Fruit fly (Drosophila melanogaster) whole organism, embryonic: ENCODE results near the gene dsd.
A peak's percentile ranks its signal among the peaks of the same experiment; 100 is the strongest.

ENCODE experiments used
- Asciz ChIP-seq: fragments of 200-800 bp; sonication (Bioruptor generic); optimal IDR thresholded peaks from 2 replicates; lab custom pipeline; 2017; ENCODE audit warnings: missing biosample characterization, mild to moderate bottlenecking, missing genetic modification characterization, missing genetic modification reagents
- CG10366 ChIP-seq: fragments of 200-800 bp; sonication (Bioruptor generic); IDR thresholded peaks from 2 replicates; pipeline ENCODE4 v1.3.6; 2022; ENCODE audit warnings: missing biosample characterization, missing genetic modification characterization
- CG11247 ChIP-seq: fragments of 200-800 bp; sonication (Bioruptor generic); IDR thresholded peaks from 2 replicates; pipeline ENCODE4 v1.3.6; 2022; ENCODE audit warnings: missing biosample characterization, missing genetic modification characterization
- CG11456 ChIP-seq: fragments of 200-800 bp; sonication (Bioruptor generic); IDR thresholded peaks from 3 replicates; pipeline ENCODE4 v1.3.6; 2022; ENCODE audit warnings: missing biosample characterization, missing genetic modification characterization
- CG12942 ChIP-seq: fragments of 200-800 bp; sonication (Bioruptor generic); optimal IDR thresholded peaks from 3 replicates; lab custom pipeline; 2016; ENCODE audit warnings: missing biosample characterization, missing genetic modification characterization
- CG13287 ChIP-seq: fragments of 200-800 bp; sonication (Bioruptor generic); IDR thresholded peaks from 2 replicates; pipeline ENCODE4 v1.3.6; 2022; ENCODE audit warnings: missing biosample characterization, missing genetic modification characterization; ENCODE audit not compliant: partially characterized antibody
- CG15073 ChIP-seq: fragments of 200-800 bp; sonication (Bioruptor generic); optimal IDR thresholded peaks from 2 replicates; lab custom pipeline; 2016; ENCODE audit warnings: missing biosample characterization, missing genetic modification characterization
- CG17361 ChIP-seq: fragments of 200-800 bp; sonication (Bioruptor generic); IDR thresholded peaks from 3 replicates; pipeline ENCODE4 v1.3.6; 2022; ENCODE audit warnings: missing biosample characterization, missing genetic modification characterization
- CG17802 ChIP-seq: fragments of 200-800 bp; sonication (Bioruptor generic); optimal IDR thresholded peaks from 2 replicates; lab custom pipeline; 2018; ENCODE audit warnings: missing biosample characterization, mild to moderate bottlenecking, missing genetic modification characterization, moderate library complexity
- CG17912 ChIP-seq: fragments of 200-800 bp; sonication (Bioruptor generic); optimal IDR thresholded peaks from 2 replicates; lab custom pipeline; 2018; ENCODE audit warnings: missing biosample characterization, mild to moderate bottlenecking, missing genetic modification characterization
- CG18011 ChIP-seq: fragments of 200-800 bp; sonication (Bioruptor generic); optimal IDR thresholded peaks from 2 replicates; lab custom pipeline; 2017; ENCODE audit warnings: missing biosample characterization, missing genetic modification characterization, mild to moderate bottlenecking, moderate library complexity, missing genotype
- CG18599 ChIP-seq: fragments of 200-800 bp; sonication (Bioruptor generic); optimal IDR thresholded peaks from 3 replicates; lab custom pipeline; 2017; ENCODE audit warnings: missing biosample characterization, missing genetic modification characterization, mild to moderate bottlenecking, moderate library complexity, missing genetic modification reagents
- CG2875 ChIP-seq: fragments of 200-800 bp; sonication (Bioruptor generic); optimal IDR thresholded peaks from 2 replicates; lab custom pipeline; 2017; ENCODE audit warnings: missing biosample characterization, mild to moderate bottlenecking, missing genetic modification characterization, missing genetic modification reagents
- CG30403 ChIP-seq: fragments of 200-800 bp; sonication (Bioruptor generic); optimal IDR thresholded peaks from 3 replicates; lab custom pipeline; 2016; ENCODE audit warnings: missing biosample characterization, missing genetic modification characterization
- CG34422 ChIP-seq: fragments of 200-800 bp; sonication (Bioruptor generic); IDR thresholded peaks from 3 replicates; pipeline ENCODE4 v1.3.6; 2022; ENCODE audit warnings: missing biosample characterization, missing genetic modification characterization
- CG3847 ChIP-seq: fragments of 200-800 bp; sonication (Bioruptor generic); IDR thresholded peaks from 2 replicates; pipeline ENCODE4 v1.3.6; 2022; ENCODE audit warnings: missing biosample characterization, missing genetic modification characterization
- CG4424 ChIP-seq: fragments of 200-800 bp; sonication (Bioruptor generic); optimal IDR thresholded peaks from 3 replicates; lab custom pipeline; 2016; ENCODE audit warnings: missing biosample characterization, missing genetic modification characterization
- CG4730 ChIP-seq: fragments of 200-800 bp; sonication (Bioruptor generic); IDR thresholded peaks from 2 replicates; pipeline ENCODE4 v1.3.6; 2022; ENCODE audit warnings: missing biosample characterization, missing genetic modification characterization
- CG8944 ChIP-seq: fragments of 200-800 bp; sonication (Bioruptor generic); optimal IDR thresholded peaks from 3 replicates; lab custom pipeline; 2016; ENCODE audit warnings: missing biosample characterization, missing genetic modification characterization
- CG9215 ChIP-seq: fragments of 200-800 bp; sonication (Bioruptor generic); IDR thresholded peaks from 2 replicates; pipeline ENCODE4 v1.3.6; 2022; ENCODE audit warnings: missing biosample characterization, missing genetic modification characterization
- CG9876 ChIP-seq: fragments of 200-800 bp; sonication (Bioruptor generic); optimal IDR thresholded peaks from 2 replicates; lab custom pipeline; 2016; ENCODE audit warnings: missing biosample characterization, missing genetic modification characterization
- Chrac-16 ChIP-seq: fragments of 200-800 bp; sonication (Bioruptor generic); optimal IDR thresholded peaks from 3 replicates; lab custom pipeline; 2016; ENCODE audit warnings: missing biosample characterization, missing genetic modification characterization
- E2f1 ChIP-seq: fragments of 200-800 bp; sonication (Bioruptor generic); IDR thresholded peaks from 2 replicates; pipeline ENCODE4 v1.3.6; 2022; ENCODE audit warnings: missing biosample characterization, missing genetic modification characterization
- Elba2 ChIP-seq: fragments of 200-800 bp; sonication (Bioruptor generic); optimal IDR thresholded peaks from 3 replicates; lab custom pipeline; 2016; ENCODE audit warnings: missing biosample characterization, missing genetic modification characterization
- GATAe ChIP-seq: fragments of 200-800 bp; sonication (Bioruptor generic); conservative IDR thresholded peaks from 2 replicates; pipeline ENCODE4 v1.3.6; 2022; ENCODE audit warnings: missing biosample characterization, missing genetic modification characterization
- HLHmδ ChIP-seq: fragments of 200-800 bp; sonication (Bioruptor generic); optimal IDR thresholded peaks from 2 replicates; lab custom pipeline; 2018; ENCODE audit warnings: missing biosample characterization, mild to moderate bottlenecking, missing genetic modification characterization, moderate library complexity
- HmgZ ChIP-seq: fragments of 200-800 bp; sonication (Bioruptor generic); optimal IDR thresholded peaks from 2 replicates; lab custom pipeline; 2018; ENCODE audit warnings: missing biosample characterization, mild to moderate bottlenecking, missing genetic modification characterization
- Hmr ChIP-seq: fragments of 200-800 bp; sonication (Bioruptor generic); optimal IDR thresholded peaks from 3 replicates; lab custom pipeline; 2017; ENCODE audit warnings: mild to moderate bottlenecking, missing biosample characterization, missing genetic modification reagents, missing genetic modification characterization
- Mes4 ChIP-seq: fragments of 200-800 bp; sonication (Bioruptor generic); optimal IDR thresholded peaks from 2 replicates; lab custom pipeline; 2016; ENCODE audit warnings: missing biosample characterization, missing genetic modification characterization
- NK7.1 ChIP-seq: fragments of 200-800 bp; sonication (Bioruptor generic); optimal IDR thresholded peaks from 3 replicates; lab custom pipeline; 2016; ENCODE audit warnings: missing biosample characterization, missing genetic modification characterization
- Ptx1 ChIP-seq: fragments of 200-800 bp; sonication (Bioruptor generic); IDR thresholded peaks from 2 replicates; pipeline ENCODE4 v1.3.6; 2022; ENCODE audit warnings: missing biosample characterization, missing genetic modification characterization
- Spps ChIP-seq: fragments of 200-800 bp; sonication (Bioruptor generic); optimal IDR thresholded peaks from 2 replicates; lab custom pipeline; 2018; ENCODE audit warnings: missing biosample characterization, mild to moderate bottlenecking, missing genetic modification characterization
- Sry-δ ChIP-seq: fragments of 200-800 bp; sonication (Bioruptor generic); optimal IDR thresholded peaks from 2 replicates; lab custom pipeline; 2016; ENCODE audit warnings: missing biosample characterization, missing genetic modification characterization
- Taf1 ChIP-seq: fragments of 200-800 bp; sonication (Bioruptor generic); IDR thresholded peaks from 2 replicates; pipeline ENCODE4 v1.3.6; 2022; ENCODE audit warnings: missing biosample characterization, missing genetic modification characterization
- Trl ChIP-seq, 3 experiments: fragments of >200 bp in 2 of 3; fragments of 200-800 bp in 1 of 3; sonication (Bioruptor generic) in 1 of 3; optimal IDR thresholded peaks; 2 replicates in 1 of 3; 3 replicates in 2 of 3; lab custom pipeline; 2016 to 2017; ENCODE audit warnings: missing biosample characterization in 1 of 3, missing genetic modification characterization in 1 of 3
- abd-A ChIP-seq: fragments of 200-800 bp; sonication (Bioruptor generic); optimal IDR thresholded peaks from 3 replicates; lab custom pipeline; 2019; ENCODE audit warnings: missing biosample characterization, mild to moderate bottlenecking, missing genetic modification characterization, moderate library complexity
- az2 ChIP-seq: fragments of 200-800 bp; sonication (Bioruptor generic); optimal IDR thresholded peaks from 3 replicates; lab custom pipeline; 2016; ENCODE audit warnings: missing biosample characterization, missing genetic modification characterization
- bsh ChIP-seq, 2 experiments: fragments of 200-800 bp; sonication (Bioruptor generic); optimal IDR thresholded peaks; 2 replicates each; lab custom pipeline; 2017 to 2018; ENCODE audit warnings: mild to moderate bottlenecking in 2 of 2, missing biosample characterization in 2 of 2, missing genetic modification characterization in 2 of 2, moderate library complexity in 1 of 2
- dm ChIP-seq: fragments of 200-800 bp; sonication (Bioruptor generic); optimal IDR thresholded peaks from 3 replicates; lab custom pipeline; 2016; ENCODE audit warnings: missing biosample characterization, missing genetic modification characterization
- ham ChIP-seq: fragments of 200-800 bp; sonication (Bioruptor generic); IDR thresholded peaks from 2 replicates; pipeline ENCODE4 v1.3.6; 2022; ENCODE audit warnings: missing biosample characterization, missing genetic modification characterization
- kah ChIP-seq: fragments of 200-800 bp; sonication (Bioruptor generic); optimal IDR thresholded peaks from 2 replicates; lab custom pipeline; 2018; ENCODE audit warnings: missing biosample characterization, mild to moderate bottlenecking, missing genetic modification characterization
- luna ChIP-seq: fragments of 200-800 bp; sonication (Bioruptor generic); optimal IDR thresholded peaks from 2 replicates; lab custom pipeline; 2016; ENCODE audit warnings: missing biosample characterization, missing genetic modification characterization
- mld ChIP-seq: fragments of 200-800 bp; sonication (Bioruptor generic); IDR thresholded peaks from 3 replicates; pipeline ENCODE4 v1.3.6; 2022; ENCODE audit warnings: missing biosample characterization, missing genetic modification characterization; ENCODE audit not compliant: partially characterized antibody
- nau ChIP-seq: fragments of 200-800 bp; sonication (Bioruptor generic); optimal IDR thresholded peaks from 3 replicates; lab custom pipeline; 2017; ENCODE audit warnings: missing biosample characterization, mild to moderate bottlenecking, missing genetic modification characterization, missing genetic modification reagents
- pfk ChIP-seq: fragments of 200-800 bp; sonication (Bioruptor generic); optimal IDR thresholded peaks from 2 replicates; lab custom pipeline; 2018; ENCODE audit warnings: missing biosample characterization, mild to moderate bottlenecking, missing genetic modification characterization, moderate library complexity
- pros ChIP-seq: fragments of 200-800 bp; sonication (Bioruptor generic); optimal IDR thresholded peaks from 3 replicates; lab custom pipeline; 2019; ENCODE audit warnings: missing biosample characterization, mild to moderate bottlenecking, missing genetic modification characterization, moderate library complexity
- row ChIP-seq: fragments of 200-800 bp; sonication (Bioruptor generic); IDR thresholded peaks from 3 replicates; pipeline ENCODE4 v1.3.6; 2022; ENCODE audit warnings: missing biosample characterization, missing genetic modification characterization
- slou ChIP-seq: fragments of 200-800 bp; sonication (Bioruptor generic); optimal IDR thresholded peaks from 3 replicates; lab custom pipeline; 2016; ENCODE audit warnings: missing biosample characterization, missing genetic modification characterization
- so ChIP-seq: fragments of 200-800 bp; sonication (Bioruptor generic); IDR thresholded peaks from 3 replicates; pipeline ENCODE4 v1.3.6; 2022; ENCODE audit warnings: missing biosample characterization, missing genetic modification characterization
- sob ChIP-seq: fragments of 200-800 bp; sonication (Bioruptor generic); IDR thresholded peaks from 2 replicates; pipeline ENCODE4 v1.3.6; 2022; ENCODE audit warnings: missing biosample characterization, missing genetic modification characterization
- trem ChIP-seq: fragments of 200-800 bp; optimal IDR thresholded peaks from 3 replicates; lab custom pipeline; 2019; ENCODE audit warnings: missing biosample characterization, mild to moderate bottlenecking, missing genetic modification characterization, moderate library complexity

Gene dsd

DNA sequence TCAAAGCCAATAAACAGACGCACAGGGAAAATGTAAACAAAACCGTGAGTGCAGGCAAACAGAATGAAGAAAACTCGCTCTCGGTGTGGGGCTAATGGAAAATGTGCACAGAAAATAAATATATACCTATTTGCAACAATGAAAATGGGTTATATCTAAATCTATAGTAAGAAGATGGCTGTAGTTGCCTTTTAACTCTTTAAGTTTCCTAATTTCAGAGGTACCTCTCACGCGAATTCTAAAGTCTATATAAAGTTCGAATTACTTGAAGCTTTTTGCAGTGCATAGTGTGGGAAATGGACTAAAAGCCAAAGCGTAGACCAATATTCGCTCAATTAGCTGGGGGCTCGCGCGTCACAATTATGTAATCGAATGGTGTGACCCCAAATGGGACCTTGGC lies 52.2 kb downstream of the dsd start (continued):
- peak; percentile 78 for TF ChIP-seq CG18599 (GFP tag; lab: Kevin White, UChicago)
- peak; percentile 84 for TF ChIP-seq row (GFP tag; lab: Robert Waterston, UW)
- TF ChIP-seq dm (GFP tag; lab: Kevin White, UChicago) = peak; percentile 68
- TF ChIP-seq pros (GFP tag; lab: Kevin White, UChicago) = no peak
- peak; percentile 59 for TF ChIP-seq CG9215
- TF ChIP-seq Sry-δ (GFP tag; lab: Kevin White, UChicago) = peak; percentile 36
- peak; percentile 75 for TF ChIP-seq Mes4 (GFP tag; lab: Kevin White, UChicago)
- peak; percentile 81 for TF ChIP-seq CG17361 (GFP tag; lab: Robert Waterston, UW)
- TF ChIP-seq CG15073 (GFP tag; lab: Kevin White, UChicago) = no peak
- TF ChIP-seq HLHmδ (GFP tag; lab: Kevin White, UChicago) = no peak
- TF ChIP-seq CG10366 (GFP tag; lab: Robert Waterston, UW) = peak; percentile 81
- TF ChIP-seq Trl (optimal IDR thresholded peaks at IDR 0.05; lab: Kevin White, UChicago) = no peak
- peak; percentile 66 for TF ChIP-seq Trl (GFP tag; optimal IDR thresholded peaks at IDR 0.05; lab: Kevin White, UChicago)
- peak; percentile 73 for TF ChIP-seq CG2875 (GFP tag; lab: Kevin White, UChicago)
- peak; percentile 84 for TF ChIP-seq Asciz
- TF ChIP-seq CG4424 = peak; percentile 87
- TF ChIP-seq E2f1 (GFP tag; lab: Robert Waterston, UW) = peak; percentile 81
- TF ChIP-seq CG13287 (GFP tag; lab: Robert Waterston, UW) = no peak
- TF ChIP-seq kah (GFP tag; lab: Kevin White, UChicago) = peak; percentile 72
- TF ChIP-seq CG12942 (GFP tag; lab: Kevin White, UChicago) = peak; percentile 62
- TF ChIP-seq bsh (GFP tag; optimal IDR thresholded peaks at IDR 0.05; lab: Kevin White, UChicago) = peak; percentile 69 to 90
- TF ChIP-seq Ptx1 (GFP tag; lab: Robert Waterston, UW) = peak; percentile 85
- TF ChIP-seq Chrac-16 = peak; percentile 78
- no peak for TF ChIP-seq CG17912
- no peak for TF ChIP-seq GATAe (GFP tag; lab: Robert Waterston, UW)
- peak; percentile 51 for TF ChIP-seq NK7.1 (GFP tag; lab: Kevin White, UChicago)
- peak; percentile 64 for TF ChIP-seq CG4730 (GFP tag; lab: Robert Waterston, UW)
- TF ChIP-seq CG8944 (GFP tag; lab: Kevin White, UChicago) = peak; percentile 81
- TF ChIP-seq nau = peak; percentile 79
- TF ChIP-seq CG9876 = peak; percentile 56
- peak; percentile 83 for TF ChIP-seq CG34422 (GFP tag; lab: Robert Waterston, UW)
- peak; percentile 72; the same call in 2 of the 3 replicates for TF ChIP-seq CG11456 (GFP tag; lab: Robert Waterston, UW)
- peak; percentile 68 for TF ChIP-seq CG11247 (GFP tag; lab: Robert Waterston, UW)
- TF ChIP-seq luna (GFP tag; lab: Kevin White, UChicago) = no peak
- peak; percentile 74 for TF ChIP-seq CG3847
- peak; percentile 11 for TF ChIP-seq slou
- peak; percentile 54 for TF ChIP-seq CG17802 (tag; lab: Kevin White, UChicago)
- TF ChIP-seq trem (tag; lab: Kevin White, UChicago) = peak; percentile 71
- no peak for TF ChIP-seq Elba2 (GFP tag; lab: Kevin White, UChicago)
- peak; percentile 79 for TF ChIP-seq sob (GFP tag; lab: Robert Waterston, UW)
- TF ChIP-seq Spps (tag; lab: Kevin White, UChicago) = peak; percentile 66
- TF ChIP-seq Taf1 (GFP tag; lab: Robert Waterston, UW) = peak; percentile 19; the same call in 1 of the 2 replicates
- peak; percentile 81 for TF ChIP-seq az2 (GFP tag; lab: Kevin White, UChicago)
- TF ChIP-seq ham = no peak
- TF ChIP-seq pfk (GFP tag; lab: Kevin White, UChicago) = no peak
- TF ChIP-seq so (GFP tag; lab: Robert Waterston, UW) = peak; percentile 85
- peak; percentile 61 for TF ChIP-seq Hmr
- peak; percentile 80 for TF ChIP-seq CG30403 (GFP tag; lab: Kevin White, UChicago)
- peak; percentile 28 for TF ChIP-seq CG18011 (GFP tag; lab: Kevin White, UChicago)
- no peak for TF ChIP-seq abd-A (tag; lab: Kevin White, UChicago)
- TF ChIP-seq HmgZ (tag; lab: Kevin White, UChicago) = peak; percentile 68
- TF ChIP-seq mld (GFP tag; lab: Robert Waterston, UW) = no peak
